Fruit fly (Drosophila melanogaster) whole organism, embryonic: ENCODE measurements around the gene fz.

ENCODE experiments used
- Atf3 ChIP-seq: fragments of 200-800 bp; sonication (Bioruptor generic); optimal IDR thresholded peaks from 3 replicates; lab custom pipeline; 2016; ENCODE audit warnings: missing biosample characterization, missing genetic modification characterization
- Bteb2 ChIP-seq: fragments of 200-800 bp; sonication (Bioruptor generic); optimal IDR thresholded peaks from 2 replicates; lab custom pipeline; 2016; ENCODE audit warnings: missing biosample characterization, missing genetic modification characterization
- CG1024 ChIP-seq: fragments of 200-800 bp; sonication (Bioruptor generic); IDR thresholded peaks from 2 replicates; pipeline ENCODE4 v1.3.6; 2022; ENCODE audit warnings: missing biosample characterization, missing genetic modification characterization
- CG10654 ChIP-seq: fragments of 200-800 bp; sonication (Bioruptor generic); optimal IDR thresholded peaks from 2 replicates; lab custom pipeline; 2016; ENCODE audit warnings: missing biosample characterization, missing genetic modification characterization
- CG12104 ChIP-seq: fragments of 200-800 bp; sonication (Bioruptor generic); optimal IDR thresholded peaks from 3 replicates; lab custom pipeline; 2016; ENCODE audit warnings: missing biosample characterization, missing genetic modification characterization
- CG12659 ChIP-seq: fragments of 200-800 bp; sonication (Bioruptor generic); optimal IDR thresholded peaks from 3 replicates; lab custom pipeline; 2017; ENCODE audit warnings: mild to moderate bottlenecking, missing biosample characterization, missing genetic modification reagents, missing genetic modification characterization
- CG14860 ChIP-seq: fragments of 200-800 bp; sonication (Bioruptor generic); IDR thresholded peaks from 3 replicates; pipeline ENCODE4 v1.3.6; 2022; ENCODE audit warnings: missing biosample characterization, missing genetic modification characterization; ENCODE audit not compliant: partially characterized antibody
- CG1647 ChIP-seq: fragments of 200-800 bp; sonication (Bioruptor generic); optimal IDR thresholded peaks from 3 replicates; lab custom pipeline; 2016; ENCODE audit warnings: missing biosample characterization, missing genetic modification characterization
- CG16779 ChIP-seq: fragments of 200-800 bp; sonication (Bioruptor generic); IDR thresholded peaks from 2 replicates; pipeline ENCODE4 v1.3.6; 2022; ENCODE audit warnings: missing biosample characterization, missing genetic modification characterization
- CG17385 ChIP-seq: fragments of 200-800 bp; sonication (Bioruptor generic); optimal IDR thresholded peaks from 3 replicates; lab custom pipeline; 2018; ENCODE audit warnings: missing biosample characterization, mild to moderate bottlenecking, missing genetic modification characterization
- CG2712 ChIP-seq: fragments of 200-800 bp; optimal IDR thresholded peaks from 3 replicates; lab custom pipeline; 2019; ENCODE audit warnings: missing biosample characterization, mild to moderate bottlenecking, missing genetic modification characterization, moderate library complexity
- CG2889 ChIP-seq: fragments of 200-800 bp; sonication (Bioruptor generic); IDR thresholded peaks from 3 replicates; pipeline ENCODE4 v1.3.6; 2022; ENCODE audit warnings: missing biosample characterization, missing genetic modification characterization
- CG30403 ChIP-seq: fragments of 200-800 bp; sonication (Bioruptor generic); optimal IDR thresholded peaks from 3 replicates; lab custom pipeline; 2016; ENCODE audit warnings: missing biosample characterization, missing genetic modification characterization
- CG33557 ChIP-seq: fragments of 200-800 bp; sonication (Bioruptor generic); optimal IDR thresholded peaks from 2 replicates; lab custom pipeline; 2019; ENCODE audit warnings: missing biosample characterization, mild to moderate bottlenecking, missing genetic modification characterization, moderate library complexity
- CG34376 ChIP-seq: fragments of 200-800 bp; sonication (Bioruptor generic); optimal IDR thresholded peaks from 2 replicates; lab custom pipeline; 2018; ENCODE audit warnings: missing biosample characterization, mild to moderate bottlenecking, missing genetic modification characterization
- CG4328 ChIP-seq: fragments of 200-800 bp; sonication (Bioruptor generic); optimal IDR thresholded peaks from 3 replicates; lab custom pipeline; 2017; ENCODE audit warnings: missing biosample characterization, missing genetic modification reagents, missing genetic modification characterization
- CG5953 ChIP-seq: fragments of 200-800 bp; sonication (Bioruptor generic); IDR thresholded peaks from 2 replicates; pipeline ENCODE4 v1.3.6; 2022; ENCODE audit warnings: missing biosample characterization, missing genetic modification characterization
- CG7357 ChIP-seq: fragments of 200-800 bp; sonication (Bioruptor generic); IDR thresholded peaks from 3 replicates; pipeline ENCODE4 v1.3.6; 2022; ENCODE audit warnings: missing biosample characterization, missing genetic modification characterization
- CG7556 ChIP-seq: fragments of 200-800 bp; sonication (Bioruptor generic); optimal IDR thresholded peaks from 2 replicates; lab custom pipeline; 2017; ENCODE audit warnings: missing biosample characterization, mild to moderate bottlenecking, missing genetic modification characterization
- CG8359 ChIP-seq: fragments of 200-800 bp; sonication (Bioruptor generic); optimal IDR thresholded peaks from 2 replicates; lab custom pipeline; 2017; ENCODE audit warnings: missing biosample characterization, mild to moderate bottlenecking, missing genetic modification characterization, borderline replicate concordance
- CG9797 ChIP-seq: fragments of 200-800 bp; sonication (Bioruptor generic); optimal IDR thresholded peaks from 3 replicates; lab custom pipeline; 2018; ENCODE audit warnings: missing biosample characterization, mild to moderate bottlenecking, missing genetic modification characterization
- CoRest ChIP-seq: fragments of 200-800 bp; sonication (Bioruptor generic); optimal IDR thresholded peaks from 3 replicates; lab custom pipeline; 2018; ENCODE audit warnings: missing biosample characterization, mild to moderate bottlenecking, missing genetic modification characterization, moderate library complexity
- Dip3 ChIP-seq: fragments of 200-800 bp; sonication (Bioruptor generic); optimal IDR thresholded peaks from 3 replicates; lab custom pipeline; 2016; ENCODE audit warnings: missing biosample characterization, missing genetic modification characterization
- Dll ChIP-seq: fragments of 200-800 bp; sonication (Bioruptor generic); IDR thresholded peaks from 4 replicates; pipeline ENCODE4 v1.3.6; 2022; ENCODE audit warnings: missing biosample characterization, missing genetic modification characterization; ENCODE audit not compliant: partially characterized antibody
- Drgx ChIP-seq: fragments of 200-800 bp; sonication (Bioruptor generic); IDR thresholded peaks from 2 replicates; pipeline ENCODE4 v1.3.6; 2022; ENCODE audit warnings: missing biosample characterization, missing genetic modification characterization
- Ets97D ChIP-seq: fragments of 200-800 bp; sonication (Bioruptor generic); optimal IDR thresholded peaks from 3 replicates; lab custom pipeline; 2016; ENCODE audit warnings: missing biosample characterization, missing genetic modification characterization
- H2.0 ChIP-seq: fragments of 200-800 bp; sonication (Bioruptor generic); IDR thresholded peaks from 2 replicates; pipeline ENCODE4 v1.3.6; 2022; ENCODE audit warnings: missing biosample characterization, missing genetic modification characterization
- Hr51 ChIP-seq, 2 experiments: fragments of 200-800 bp; sonication (Bioruptor generic); optimal IDR thresholded peaks; 2 replicates in 1 of 2; 3 replicates in 1 of 2; lab custom pipeline; 2016 to 2018; ENCODE audit warnings: missing biosample characterization in 2 of 2, missing genetic modification characterization in 2 of 2, mild to moderate bottlenecking in 1 of 2, moderate library complexity in 1 of 2
- MBD-R2 ChIP-seq: fragments of 200-800 bp; sonication (Bioruptor generic); IDR thresholded peaks from 2 replicates; pipeline ENCODE4 v1.3.6; 2022; ENCODE audit warnings: missing biosample characterization, missing genetic modification characterization
- NC2α ChIP-seq: fragments of 200-800 bp; sonication (Bioruptor generic); optimal IDR thresholded peaks from 2 replicates; lab custom pipeline; 2016; ENCODE audit warnings: missing biosample characterization, missing genetic modification characterization
- Neu2 ChIP-seq: fragments of 200-800 bp; sonication (Bioruptor generic); optimal IDR thresholded peaks from 3 replicates; lab custom pipeline; 2016; ENCODE audit warnings: missing biosample characterization, missing genetic modification characterization, borderline replicate concordance
- Nf-YB ChIP-seq: fragments of 200-800 bp; sonication (Bioruptor generic); optimal IDR thresholded peaks from 3 replicates; lab custom pipeline; 2019; ENCODE audit warnings: missing biosample characterization, mild to moderate bottlenecking, missing genetic modification characterization, moderate library complexity
- Scr ChIP-seq: fragments of 200-800 bp; sonication (Bioruptor generic); IDR thresholded peaks from 2 replicates; pipeline ENCODE4 v1.3.6; 2022; ENCODE audit warnings: missing biosample characterization, missing genetic modification characterization; ENCODE audit not compliant: partially characterized antibody
- YL-1 ChIP-seq: fragments of 200-800 bp; sonication (Bioruptor generic); optimal IDR thresholded peaks from 3 replicates; lab custom pipeline; 2017; ENCODE audit warnings: missing biosample characterization, mild to moderate bottlenecking, missing genetic modification characterization
- cad ChIP-seq: fragments of >200 bp; optimal IDR thresholded peaks from 2 replicates; lab custom pipeline; 2017; ENCODE audit warnings: missing biosample characterization, missing genetic modification characterization
- dan ChIP-seq: fragments of 200-800 bp; sonication (Bioruptor generic); IDR thresholded peaks from 2 replicates; pipeline ENCODE4 v1.3.6; 2022; ENCODE audit warnings: missing biosample characterization, missing genetic modification characterization
- danr ChIP-seq: fragments of 200-800 bp; sonication (Bioruptor generic); IDR thresholded peaks from 2 replicates; pipeline ENCODE4 v1.3.6; 2022; ENCODE audit warnings: missing biosample characterization, missing genetic modification characterization
- dmrt99B ChIP-seq: fragments of 200-800 bp; sonication (Bioruptor generic); optimal IDR thresholded peaks from 2 replicates; lab custom pipeline; 2018; ENCODE audit warnings: missing biosample characterization, mild to moderate bottlenecking, missing genetic modification characterization, moderate library complexity
- exex ChIP-seq: fragments of 200-800 bp; sonication (Bioruptor generic); optimal IDR thresholded peaks from 4 replicates; lab custom pipeline; 2018; ENCODE audit warnings: missing biosample characterization, mild to moderate bottlenecking, missing genetic modification characterization, moderate library complexity
- fd102C ChIP-seq: fragments of 200-800 bp; sonication (Bioruptor generic); optimal IDR thresholded peaks from 2 replicates; lab custom pipeline; 2018; ENCODE audit warnings: missing biosample characterization, mild to moderate bottlenecking, missing genetic modification characterization, moderate library complexity
- gcm ChIP-seq: fragments of 200-800 bp; sonication (Bioruptor generic); optimal IDR thresholded peaks from 2 replicates; lab custom pipeline; 2019; ENCODE audit warnings: missing biosample characterization, mild to moderate bottlenecking, missing genetic modification characterization, moderate library complexity
- her ChIP-seq: fragments of 200-800 bp; sonication (Bioruptor generic); optimal IDR thresholded peaks from 2 replicates; lab custom pipeline; 2016; ENCODE audit warnings: missing biosample characterization, missing genetic modification characterization
- ind ChIP-seq: fragments of 200-800 bp; sonication (Bioruptor generic); optimal IDR thresholded peaks from 3 replicates; lab custom pipeline; 2016; ENCODE audit warnings: missing biosample characterization, missing genetic modification characterization
- kni ChIP-seq: fragments of 200-800 bp; sonication (Bioruptor generic); optimal IDR thresholded peaks from 3 replicates; lab custom pipeline; 2017; ENCODE audit warnings: mild to moderate bottlenecking, missing biosample characterization, missing genetic modification reagents, missing genetic modification characterization
- mirr ChIP-seq: fragments of 200-800 bp; sonication (Bioruptor generic); optimal IDR thresholded peaks from 3 replicates; lab custom pipeline; 2018; ENCODE audit warnings: missing biosample characterization, mild to moderate bottlenecking, missing genetic modification characterization
- nerfin-1 ChIP-seq: fragments of 200-800 bp; sonication (Bioruptor generic); optimal IDR thresholded peaks from 3 replicates; lab custom pipeline; 2019; ENCODE audit warnings: missing biosample characterization, mild to moderate bottlenecking, missing genetic modification characterization, moderate library complexity
- pnt ChIP-seq: fragments of 200-800 bp; sonication (Bioruptor generic); optimal IDR thresholded peaks from 3 replicates; lab custom pipeline; 2016; ENCODE audit warnings: missing biosample characterization, missing genetic modification characterization
- sc ChIP-seq, 3 experiments: fragments of >200 bp in 2 of 3; fragments of 200-800 bp in 1 of 3; sonication (Bioruptor generic) in 1 of 3; optimal IDR thresholded peaks; 2 replicates in 2 of 3; 3 replicates in 1 of 3; lab custom pipeline; 2017; ENCODE audit warnings: mild to moderate bottlenecking in 1 of 3, missing biosample characterization in 1 of 3, missing genetic modification characterization in 1 of 3, missing genetic modification reagents in 1 of 3
- sima ChIP-seq: fragments of 200-800 bp; sonication (Bioruptor generic); optimal IDR thresholded peaks from 2 replicates; lab custom pipeline; 2016; ENCODE audit warnings: missing biosample characterization, missing genetic modification characterization
- trem ChIP-seq: fragments of 200-800 bp; optimal IDR thresholded peaks from 3 replicates; lab custom pipeline; 2019; ENCODE audit warnings: missing biosample characterization, mild to moderate bottlenecking, missing genetic modification characterization, moderate library complexity

fz gene

dm6 chr3L:14338886-14339285, 64.7 kb downstream of the fz start (continued):
- TF ChIP-seq kni (GFP tag; lab: Kevin White, UChicago) (no peak), dan (GFP tag; lab: Robert Waterston, UW) (no peak), ind (GFP tag; lab: Kevin White, UChicago) (peak; percentile 72), CG8359 (no peak), mirr (GFP tag; lab: Kevin White, UChicago) (no peak), CG9797 (GFP tag; lab: Kevin White, UChicago) (no peak), CG1024 (GFP tag; lab: Robert Waterston, UW) (no peak), sc (optimal IDR thresholded peaks at IDR 0.05; lab: Kevin White, UChicago) (no peak), sc (GFP tag; optimal IDR thresholded peaks at IDR 0.05; lab: Kevin White, UChicago) (peak; percentile 10), CG2712 (peak; percentile 68), CG5953 (GFP tag; lab: Robert Waterston, UW) (peak; percentile 46; the same call in 1 of the 2 replicates), sima (GFP tag; lab: Kevin White, UChicago) (peak; percentile 65), trem (tag; lab: Kevin White, UChicago) (peak; percentile 28), CG34376 (GFP tag; lab: Kevin White, UChicago) (no peak), CG12104 (peak; percentile 41), dmrt99B (tag; lab: Kevin White, UChicago) (peak; percentile 66), exex (no peak), CG33557 (GFP tag; lab: Kevin White, UChicago) (no peak), CG12659 (GFP tag; lab: Kevin White, UChicago) (peak; percentile 18), Bteb2 (GFP tag; lab: Kevin White, UChicago) (peak; percentile 25), cad (GFP tag; lab: Kevin White, UChicago) (no peak), Ets97D (GFP tag; lab: Kevin White, UChicago) (peak; percentile 23), CG14860 (no peak), CG7556 (peak; percentile 58), her (GFP tag; lab: Kevin White, UChicago) (peak; percentile 65), gcm (peak; percentile 28), CG16779 (0 out of 2 replicates have a peak, but pooled peaks have one; percentile 40), Nf-YB (GFP tag; lab: Kevin White, UChicago) (no peak), danr (no peak), Drgx (GFP tag; lab: Robert Waterston, UW) (peak; percentile 90), CoRest (peak; percentile 53), fd102C (GFP tag; lab: Kevin White, UChicago) (peak; percentile 85), nerfin-1 (tag; lab: Kevin White, UChicago) (peak; percentile 15), Hr51 (GFP tag; optimal IDR thresholded peaks at IDR 0.05; lab: Kevin White, UChicago) (peak; percentile 43 to 63), H2.0 (GFP tag; lab: Robert Waterston, UW) (peak; percentile 65), Dll (no peak), CG10654 (GFP tag; lab: Kevin White, UChicago) (peak; percentile 25), MBD-R2 (GFP tag; lab: Robert Waterston, UW) (no peak), Scr (GFP tag; lab: Robert Waterston, UW) (no peak), CG7357 (no peak; the same call in 2 of the 3 replicates), CG1647 (GFP tag; lab: Kevin White, UChicago) (peak; percentile 51), Dip3 (GFP tag; lab: Kevin White, UChicago) (peak; percentile 29), CG17385 (GFP tag; lab: Kevin White, UChicago) (peak; percentile 53), YL-1 (GFP tag; lab: Kevin White, UChicago) (no peak), NC2α (GFP tag; lab: Kevin White, UChicago) (peak; percentile 26), Neu2 (GFP tag; lab: Kevin White, UChicago) (peak; percentile 68), CG30403 (GFP tag; lab: Kevin White, UChicago) (peak; percentile 74), CG2889 (0 out of 3 replicates have a peak, but pooled peaks have one; percentile 8), Atf3 (GFP tag; lab: Kevin White, UChicago) (peak; percentile 61), pnt (GFP tag; lab: Kevin White, UChicago) (peak; percentile 84), CG4328 (GFP tag; lab: Kevin White, UChicago) (no peak)
